Worm (Caenorhabditis elegans) whole organism, L1 larva: ENCODE measurements around the gene srw-15.

Experiments
- C16A3.4 ChIP-seq: fragments of 150-350 bp; optimal IDR thresholded peaks from 2 replicates; lab custom pipeline; 2014; ENCODE audit warnings: missing biosample characterization, missing genetic modification characterization
- C34B4.2 ChIP-seq: sonication (generic microtip); optimal IDR thresholded peaks from 2 replicates; lab custom pipeline; 2017; ENCODE audit warnings: mild to moderate bottlenecking, missing genetic modification characterization, missing compliant biosample characterization
- Y116A8C.19 ChIP-seq: sonication (generic microtip); optimal IDR thresholded peaks from 2 replicates; lab custom pipeline; 2016; ENCODE audit warnings: missing compliant biosample characterization, missing genetic modification characterization, borderline replicate concordance
- aha-1 ChIP-seq: fragments of 150-350 bp; optimal IDR thresholded peaks from 2 replicates; lab custom pipeline; 2014; ENCODE audit warnings: missing biosample characterization, missing genetic modification characterization
- aly-2 ChIP-seq: fragments of 150-350 bp; optimal IDR thresholded peaks from 2 replicates; lab custom pipeline; 2014; ENCODE audit warnings: missing biosample characterization, missing genetic modification characterization
- ceh-82 ChIP-seq, 3 experiments: fragments of 150-350 bp in 1 of 3; sonication (generic microtip) in 2 of 3; optimal IDR thresholded peaks; 2 replicates each; lab custom pipeline; 2014 to 2017; ENCODE audit warnings: missing biosample characterization in 3 of 3, missing genetic modification characterization in 3 of 3
- ces-1 ChIP-seq: fragments of 150-350 bp; optimal IDR thresholded peaks from 2 replicates; lab custom pipeline; 2014; ENCODE audit warnings: missing biosample characterization, missing genetic modification reagents, missing genetic modification characterization
- dpl-1 ChIP-seq, 3 experiments: fragments of 150-350 bp in 2 of 3; sonication (generic microtip) in 1 of 3; optimal IDR thresholded peaks; 2 replicates each; lab custom pipeline; 2014 to 2017; ENCODE audit warnings: missing biosample characterization in 3 of 3, missing genetic modification characterization in 3 of 3, missing genetic modification reagents in 3 of 3
- efl-1 ChIP-seq, 4 experiments: fragments of 150-350 bp; optimal IDR thresholded peaks in 3 of 4; peaks in 1 of 4; 1 replicate in 1 of 4; 2 replicates in 3 of 4; lab custom pipeline; 2014; ENCODE audit warnings: missing biosample characterization in 2 of 4, missing genetic modification characterization in 2 of 4, missing genetic modification reagents in 2 of 4
- efl-3 ChIP-seq: fragments of 200-800 bp; sonication (Bioruptor generic); optimal IDR thresholded peaks from 2 replicates; lab custom pipeline; 2018; ENCODE audit warnings: mild to moderate bottlenecking, missing genetic modification characterization, missing compliant biosample characterization
- egl-27 ChIP-seq, 2 experiments: fragments of 150-350 bp in 1 of 2; sonication (generic microtip); optimal IDR thresholded peaks; 3 replicates each; lab custom pipeline; 2017 to 2018; ENCODE audit warnings: missing biosample characterization in 2 of 2, missing genetic modification characterization in 2 of 2, missing genetic modification reagents in 2 of 2
- ets-5 ChIP-seq: fragments of 200-800 bp; sonication (Bioruptor generic); IDR thresholded peaks from 2 replicates; pipeline ENCODE4 v1.3.6; 2022; ENCODE audit warnings: missing genetic modification characterization, missing compliant biosample characterization
- fkh-4 ChIP-seq: sonication (generic microtip); optimal IDR thresholded peaks from 2 replicates; lab custom pipeline; 2016; ENCODE audit warnings: missing compliant biosample characterization, missing genetic modification characterization, borderline replicate concordance
- fkh-8 ChIP-seq: sonication (generic microtip); optimal IDR thresholded peaks from 2 replicates; lab custom pipeline; 2016; ENCODE audit warnings: mild to moderate bottlenecking, missing genetic modification characterization, missing compliant biosample characterization
- hlh-17 ChIP-seq: fragments of 200-800 bp; sonication (Bioruptor generic); optimal IDR thresholded peaks from 2 replicates; lab custom pipeline; 2018; ENCODE audit warnings: missing genetic modification characterization, mild to moderate bottlenecking, missing compliant biosample characterization, moderate library complexity, borderline replicate concordance
- irx-1 ChIP-seq: sonication (generic microtip); optimal IDR thresholded peaks from 2 replicates; lab custom pipeline; 2016; ENCODE audit warnings: missing genetic modification characterization, missing compliant biosample characterization
- lin-14 ChIP-seq: fragments of 200-800 bp; sonication (Bioruptor generic); optimal IDR thresholded peaks from 2 replicates; lab custom pipeline; 2018; ENCODE audit warnings: mild to moderate bottlenecking, missing genetic modification characterization, moderate library complexity, missing compliant biosample characterization
- lin-39 ChIP-seq: fragments of 150-350 bp; optimal IDR thresholded peaks from 2 replicates; lab custom pipeline; 2014; ENCODE audit warnings: missing biosample characterization, missing genetic modification reagents, missing genetic modification characterization
- lir-3 ChIP-seq: sonication (generic microtip); optimal IDR thresholded peaks from 2 replicates; lab custom pipeline; 2016; ENCODE audit warnings: mild to moderate bottlenecking, missing genetic modification characterization, moderate library complexity, missing compliant biosample characterization; ENCODE audit not compliant: poor library complexity
- mef-2 ChIP-seq: fragments of 150-350 bp; optimal IDR thresholded peaks from 2 replicates; lab custom pipeline; 2014; ENCODE audit warnings: missing biosample characterization, missing genetic modification characterization
- mep-1 ChIP-seq: fragments of 150-350 bp; optimal IDR thresholded peaks from 2 replicates; lab custom pipeline; 2014; ENCODE audit warnings: missing biosample characterization, missing genetic modification characterization
- nhr-12 ChIP-seq: sonication (generic microtip); optimal IDR thresholded peaks from 2 replicates; lab custom pipeline; 2017; ENCODE audit warnings: missing biosample characterization, missing genetic modification characterization
- nhr-19 ChIP-seq: fragments of 200-800 bp; sonication (Bioruptor generic); conservative IDR thresholded peaks from 2 replicates; pipeline ENCODE4 v1.3.6; 2022; ENCODE audit warnings: missing genetic modification characterization, missing compliant biosample characterization
- nhr-20 ChIP-seq: sonication (generic microtip); optimal IDR thresholded peaks from 2 replicates; lab custom pipeline; 2016; ENCODE audit warnings: mild to moderate bottlenecking, missing genetic modification characterization, missing compliant biosample characterization
- nhr-237 ChIP-seq: fragments of 150-350 bp; optimal IDR thresholded peaks from 2 replicates; lab custom pipeline; 2014; ENCODE audit warnings: missing biosample characterization, missing genetic modification characterization
- pqm-1 ChIP-seq: sonication (generic microtip); optimal IDR thresholded peaks from 3 replicates; lab custom pipeline; 2017; ENCODE audit warnings: missing biosample characterization, missing genetic modification characterization
- skn-1 ChIP-seq: fragments of 150-350 bp; optimal IDR thresholded peaks from 2 replicates; lab custom pipeline; 2014; ENCODE audit warnings: missing biosample characterization, missing genetic modification characterization
- snpc-4 ChIP-seq: fragments of 150-350 bp; optimal IDR thresholded peaks from 2 replicates; lab custom pipeline; 2014; ENCODE audit warnings: missing biosample characterization, missing genetic modification characterization
- sox-4 ChIP-seq: sonication (generic microtip); optimal IDR thresholded peaks from 2 replicates; lab custom pipeline; 2016; ENCODE audit warnings: missing genetic modification characterization, missing compliant biosample characterization
- swsn-7 ChIP-seq: sonication (generic microtip); optimal IDR thresholded peaks from 2 replicates; lab custom pipeline; 2016; ENCODE audit warnings: missing genetic modification characterization, missing compliant biosample characterization
- tbx-2 ChIP-seq: sonication (generic microtip); optimal IDR thresholded peaks from 2 replicates; lab custom pipeline; 2016; ENCODE audit warnings: missing genetic modification characterization, missing compliant biosample characterization
- unc-30 ChIP-seq: sonication (generic microtip); optimal IDR thresholded peaks from 2 replicates; lab custom pipeline; 2017; ENCODE audit warnings: missing biosample characterization, missing genetic modification characterization
- vab-15 ChIP-seq: sonication (generic microtip); optimal IDR thresholded peaks from 2 replicates; lab custom pipeline; 2017; ENCODE audit warnings: missing genotype, mild to moderate bottlenecking, missing genetic modification characterization, missing compliant biosample characterization
- xbp-1 ChIP-seq: sonication (generic microtip); optimal IDR thresholded peaks from 2 replicates; lab custom pipeline; 2016; ENCODE audit warnings: missing genetic modification characterization, missing compliant biosample characterization
- zag-1 ChIP-seq: fragments of 150-350 bp; optimal IDR thresholded peaks from 2 replicates; lab custom pipeline; 2014; ENCODE audit warnings: missing biosample characterization, missing genetic modification characterization
- zip-4 ChIP-seq: fragments of 200-800 bp; sonication (Bioruptor generic); optimal IDR thresholded peaks from 2 replicates; lab custom pipeline; 2018; ENCODE audit warnings: mild to moderate bottlenecking, missing genetic modification characterization, moderate library complexity, missing compliant biosample characterization
- ztf-11 ChIP-seq, 2 experiments: sonication (generic microtip); optimal IDR thresholded peaks; 2 replicates each; lab custom pipeline; 2016 to 2017; ENCODE audit warnings: missing genetic modification characterization in 2 of 2, missing biosample characterization in 1 of 2, missing compliant biosample characterization in 1 of 2

Gene srw-15

ce11 chrV:15268302-15268701, 38.0 kb downstream of the srw-15 start, which contains the start of gene srw-22:
TSS of gene srw-22 (plus strand) at chrV:15268602.
- TF ChIP-seq lin-14, result no peak
- no peak for TF ChIP-seq tbx-2 (tag; lab: Kevin White, UChicago)
- no peak for TF ChIP-seq nhr-237 (tag; lab: Kevin White, UChicago)
- TF ChIP-seq efl-1 (optimal IDR thresholded peaks at IDR 0.05; lab: Kevin White, UChicago), result no peak
- no peak for TF ChIP-seq efl-1 (GFP tag; optimal IDR thresholded peaks at IDR 0.05 in 1 of 2; lab: Kevin White, UChicago)
- TF ChIP-seq swsn-7, result no peak
- TF ChIP-seq ztf-11 (tag; optimal IDR thresholded peaks at IDR 0.05; lab: Kevin White, UChicago), result no peak
- no peak for TF ChIP-seq fkh-8
- TF ChIP-seq xbp-1, result no peak
- no peak for TF ChIP-seq zip-4 (GFP tag; lab: Kevin White, UChicago)
- no peak for TF ChIP-seq aha-1 (tag; lab: Kevin White, UChicago)
- no peak for TF ChIP-seq irx-1 (tag; lab: Kevin White, UChicago)
- no peak for TF ChIP-seq fkh-4 (tag; lab: Kevin White, UChicago)
- no peak for TF ChIP-seq mef-2 (tag; lab: Kevin White, UChicago)
- TF ChIP-seq egl-27 (tag; optimal IDR thresholded peaks at IDR 0.05; lab: Kevin White, UChicago), result no peak
- TF ChIP-seq sox-4, result no peak
- TF ChIP-seq Y116A8C.19 (tag; lab: Kevin White, UChicago), result no peak
- TF ChIP-seq zag-1 (tag; lab: Kevin White, UChicago), result no peak
- no peak for TF ChIP-seq dpl-1 (GFP tag; optimal IDR thresholded peaks at IDR 0.05; lab: Kevin White, UChicago)

- TF ChIP-seq egl-27 (tag; optimal IDR thresholded peaks at IDR 0.05; lab: Kevin White, UChicago) (no peak), ceh-82 (tag; optimal IDR thresholded peaks at IDR 0.05; lab: Kevin White, UChicago) (no peak), aly-2 (tag; lab: Kevin White, UChicago) (no peak), ets-5 (GFP tag; lab: Robert Waterston, UW) (no peak), C16A3.4 (tag; lab: Kevin White, UChicago) (no peak), ces-1 (GFP tag; lab: Kevin White, UChicago) (no peak)
These were observed 41.9 kb downstream of the srw-15 start, which contains the start of gene T10H4.4 for ce11 chrV:15272263-15272662. TSS of gene T10H4.4 (minus strand) at chrV:15272363.

ce11 chrV:15274757-15275156, 44.4 kb downstream of the srw-15 start, which contains the start of gene srw-16:
TSS of gene srw-16 (minus strand) at chrV:15274857.
- no peak for TF ChIP-seq sox-4
- TF ChIP-seq fkh-8, result no peak
- TF ChIP-seq nhr-19 (GFP tag; lab: Robert Waterston, UW), result no peak
- TF ChIP-seq C34B4.2 (tag; lab: Kevin White, UChicago), result no peak
- TF ChIP-seq unc-30 (tag; lab: Kevin White, UChicago), result no peak
- no peak for TF ChIP-seq vab-15 (tag; lab: Kevin White, UChicago)
- no peak for TF ChIP-seq mep-1 (tag; lab: Kevin White, UChicago)
- TF ChIP-seq, all 84 proteins: peak for 0

ce11 chrV:15276915-15277314, 46.6 kb downstream of the srw-15 start, which contains the start of gene srw-17:
TSS of gene srw-17 (minus strand) at chrV:15277015.
- no peak for TF ChIP-seq nhr-19 (GFP tag; lab: Robert Waterston, UW)
- no peak for TF ChIP-seq hlh-17 (GFP tag; lab: Kevin White, UChicago)
- no peak for TF ChIP-seq efl-3
- TF ChIP-seq lin-39 (tag; lab: Kevin White, UChicago), result no peak
- TF ChIP-seq dpl-1 (GFP tag; optimal IDR thresholded peaks at IDR 0.05; lab: Kevin White, UChicago), result no peak
- TF ChIP-seq pqm-1, result no peak
- no peak for TF ChIP-seq zip-4 (GFP tag; lab: Kevin White, UChicago)
- TF ChIP-seq nhr-20 (tag; lab: Kevin White, UChicago), result no peak
- TF ChIP-seq vab-15 (tag; lab: Kevin White, UChicago), result no peak
- TF ChIP-seq ceh-82 (tag; optimal IDR thresholded peaks at IDR 0.05; lab: Kevin White, UChicago), result no peak
- no peak for TF ChIP-seq snpc-4
- TF ChIP-seq efl-1 (optimal IDR thresholded peaks at IDR 0.05; lab: Kevin White, UChicago), result no peak
- no peak for TF ChIP-seq efl-1 (GFP tag; optimal IDR thresholded peaks at IDR 0.05 in 1 of 2; lab: Kevin White, UChicago)
- TF ChIP-seq nhr-12 (tag; lab: Kevin White, UChicago), result no peak
- no peak for TF ChIP-seq C34B4.2 (tag; lab: Kevin White, UChicago)
- no peak for TF ChIP-seq lir-3 (tag; lab: Kevin White, UChicago)
- no peak for TF ChIP-seq skn-1 (tag; lab: Kevin White, UChicago)
- TF ChIP-seq fkh-4 (tag; lab: Kevin White, UChicago), result no peak
- TF ChIP-seq, all 84 proteins: peak for 0
